Worm (Caenorhabditis elegans) whole organism, midembryonic: ENCODE results near the gene F16B12.7.

Source experiments
- T22C8.4 ChIP-seq: fragments of 200-800 bp; sonication (Bioruptor generic); IDR thresholded peaks from 2 replicates; pipeline ENCODE4 v1.3.6; 2022; ENCODE audit warnings: missing genetic modification characterization, missing compliant biosample characterization
- cog-1 ChIP-seq: sonication (generic microtip); optimal IDR thresholded peaks from 2 replicates; lab custom pipeline; 2016; ENCODE audit warnings: missing genetic modification characterization, missing compliant biosample characterization
- flt-1 ChIP-seq: fragments of 200-800 bp; sonication (Bioruptor generic); IDR thresholded peaks from 2 replicates; pipeline ENCODE4 v1.3.6; 2022; ENCODE audit warnings: missing genetic modification characterization, missing compliant biosample characterization
- klf-2 ChIP-seq: fragments of 200-800 bp; sonication (Bioruptor generic); conservative IDR thresholded peaks from 2 replicates; pipeline ENCODE4 v1.3.6; 2022; ENCODE audit warnings: missing genetic modification reagents, missing genetic modification characterization, missing compliant biosample characterization
- med-1 ChIP-seq: sonication (generic microtip); optimal IDR thresholded peaks from 2 replicates; lab custom pipeline; 2017; ENCODE audit warnings: missing genetic modification characterization, mild to moderate bottlenecking, missing compliant biosample characterization, antibody characterized with exemption, missing genetic modification reagents; ENCODE audit not compliant: insufficient read depth
- ref-1 ChIP-seq: fragments of 200-800 bp; sonication (Bioruptor generic); conservative IDR thresholded peaks from 2 replicates; pipeline ENCODE4 v1.3.6; 2022; ENCODE audit warnings: missing genetic modification reagents, missing genetic modification characterization, missing compliant biosample characterization
- tab-1 ChIP-seq: fragments of 200-800 bp; sonication (Bioruptor generic); IDR thresholded peaks from 2 replicates; pipeline ENCODE4 v1.3.6; 2022; ENCODE audit warnings: missing genetic modification characterization, missing compliant biosample characterization
- ztf-23 ChIP-seq: fragments of 200-800 bp; sonication (Bioruptor generic); IDR thresholded peaks from 2 replicates; pipeline ENCODE4 v1.3.6; 2022; ENCODE audit warnings: missing genetic modification reagents, missing genetic modification characterization, missing compliant biosample characterization
- ztf-29 ChIP-seq: fragments of 200-800 bp; sonication (Bioruptor generic); IDR thresholded peaks from 2 replicates; pipeline ENCODE4 v1.3.6; 2022; ENCODE audit warnings: missing genetic modification reagents, missing genetic modification characterization, missing compliant biosample characterization

F16B12.7 gene

DNA sequence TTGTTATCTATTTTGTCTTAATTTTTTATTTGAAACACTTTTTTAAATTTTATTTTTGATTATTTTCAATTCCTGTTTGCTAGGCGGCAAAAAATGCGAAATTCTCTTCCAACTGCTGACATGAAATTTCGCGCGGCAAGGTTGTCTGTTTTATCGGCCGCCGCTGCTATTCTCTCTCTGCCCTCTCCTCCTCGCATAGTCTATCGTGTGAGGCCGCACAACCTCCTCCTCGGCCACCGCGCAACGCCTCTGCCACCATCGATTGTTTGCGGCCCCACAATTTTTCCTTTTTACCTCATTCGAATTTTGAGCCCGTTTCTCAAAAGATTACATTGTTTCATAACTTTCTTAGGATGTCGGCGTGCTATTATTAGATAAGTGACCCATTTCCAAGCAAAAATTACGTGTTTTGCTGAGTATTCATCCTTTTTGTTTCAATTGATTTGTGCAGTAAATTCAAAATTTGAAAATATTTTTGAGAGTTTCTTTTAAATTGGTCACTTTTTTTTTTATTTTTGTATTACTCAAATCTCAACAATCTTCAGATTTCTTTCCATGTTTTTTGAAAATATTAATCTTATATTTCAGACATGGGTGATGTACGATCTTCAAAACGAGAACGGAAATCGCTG lies 19.1 kb downstream of the F16B12.7 start, which contains the start of gene F28H6.4:
Gene F28H6.4, plus strand, starts transcription at position 582 of the 632 bp plus-strand sequence.
- no peak for TF ChIP-seq cog-1
- TF ChIP-seq flt-1 (GFP tag; lab: Robert Waterston, UW): no peak
- peak; percentile 43; the same call in 1 of the 2 replicates for TF ChIP-seq T22C8.4
- no peak for TF ChIP-seq ref-1 (GFP tag; lab: Robert Waterston, UW)
- TF ChIP-seq ztf-29: no peak

DNA sequence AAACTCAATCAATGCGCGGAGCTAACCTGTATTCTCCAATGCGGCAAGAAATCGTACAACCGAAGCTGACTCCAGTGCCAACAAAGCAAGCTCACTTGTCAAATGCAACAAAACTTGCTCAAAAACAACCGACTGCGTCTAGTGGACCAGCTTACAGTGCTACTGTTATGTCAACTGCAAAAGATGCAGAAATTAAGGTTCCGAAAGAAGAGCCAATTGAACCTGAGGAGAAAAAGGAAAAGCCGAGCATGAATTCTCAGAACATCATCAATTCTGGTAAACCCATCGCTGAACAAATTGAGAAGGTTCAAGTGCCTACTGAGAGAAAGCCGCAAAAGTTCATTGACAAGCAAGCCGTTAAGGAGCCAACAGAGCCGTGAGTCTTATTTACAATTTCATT lies 23.1 kb downstream of the F16B12.7 start:
- TF ChIP-seq ztf-23 (GFP tag; lab: Robert Waterston, UW) (no peak), ref-1 (GFP tag; lab: Robert Waterston, UW) (no peak), cog-1 (no peak), klf-2 (GFP tag; lab: Robert Waterston, UW) (no peak), ztf-29 (no peak), T22C8.4 (no peak), med-1 (GFP tag; lab: Kevin White, UChicago) (no peak), flt-1 (GFP tag; lab: Robert Waterston, UW) (no peak), tab-1 (GFP tag; lab: Robert Waterston, UW) (no peak)

DNA sequence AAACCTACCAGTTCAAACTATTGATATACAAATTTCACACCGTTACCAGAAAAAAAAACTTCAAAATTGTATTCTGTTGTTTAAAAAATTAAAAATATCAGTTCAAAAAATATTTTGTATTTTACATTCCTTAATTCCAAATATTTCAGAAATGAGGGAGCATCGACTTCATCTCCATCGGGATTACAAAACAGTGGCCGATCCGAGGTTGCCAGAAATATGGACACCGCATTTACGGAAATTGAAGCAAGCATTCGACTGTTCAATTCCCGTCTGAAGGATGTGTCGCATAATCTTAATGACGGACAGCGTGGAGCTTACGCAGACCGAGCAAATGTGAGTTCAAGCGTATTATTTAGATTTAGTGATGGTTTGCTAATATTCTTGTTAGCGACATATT lies 24.3 kb downstream of the F16B12.7 start:
- TF ChIP-seq ref-1 (GFP tag; lab: Robert Waterston, UW) (no peak), tab-1 (GFP tag; lab: Robert Waterston, UW) (no peak), ztf-23 (GFP tag; lab: Robert Waterston, UW) (no peak)

DNA sequence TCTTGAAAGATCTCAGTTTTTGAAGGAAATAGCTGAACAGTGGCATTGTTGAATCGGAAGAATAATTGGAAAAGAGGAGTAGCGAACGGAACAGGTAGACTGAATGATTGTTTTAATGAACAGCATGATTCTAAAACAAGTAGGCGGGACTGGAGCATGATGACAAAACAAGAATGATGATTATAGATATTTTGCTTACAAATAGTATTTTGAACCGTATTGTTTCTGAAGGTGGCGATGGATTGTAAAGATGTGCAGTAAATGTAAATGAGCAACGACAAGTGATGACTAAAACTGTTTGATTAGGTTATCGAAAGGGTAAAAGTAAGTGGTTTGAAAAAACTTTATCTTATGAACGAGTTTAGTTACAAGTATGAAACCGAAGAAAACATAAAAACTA lies 25.9 kb downstream of the F16B12.7 start, which contains the start of gene F28H6.8:
Gene F28H6.8, minus strand, starts transcription at position 101 of the 400 bp plus-strand sequence.
- TF ChIP-seq klf-2 (GFP tag; lab: Robert Waterston, UW): no peak
- no peak for TF ChIP-seq cog-1
- TF ChIP-seq med-1 (GFP tag; lab: Kevin White, UChicago): no peak
- TF ChIP-seq flt-1 (GFP tag; lab: Robert Waterston, UW): no peak

- TF ChIP-seq cog-1 (no peak), flt-1 (GFP tag; lab: Robert Waterston, UW) (peak; percentile 69), klf-2 (GFP tag; lab: Robert Waterston, UW) (no peak), med-1 (GFP tag; lab: Kevin White, UChicago) (no peak), ref-1 (GFP tag; lab: Robert Waterston, UW) (0 out of 2 replicates have a peak, but pooled peaks have one; percentile 21), T22C8.4 (0 out of 2 replicates have a peak, but pooled peaks have one; percentile 28), ztf-23 (GFP tag; lab: Robert Waterston, UW) (no peak)
Observed at ce11 chrX:14134883-14135282, 26.5 kb downstream of the F16B12.7 start.

DNA sequence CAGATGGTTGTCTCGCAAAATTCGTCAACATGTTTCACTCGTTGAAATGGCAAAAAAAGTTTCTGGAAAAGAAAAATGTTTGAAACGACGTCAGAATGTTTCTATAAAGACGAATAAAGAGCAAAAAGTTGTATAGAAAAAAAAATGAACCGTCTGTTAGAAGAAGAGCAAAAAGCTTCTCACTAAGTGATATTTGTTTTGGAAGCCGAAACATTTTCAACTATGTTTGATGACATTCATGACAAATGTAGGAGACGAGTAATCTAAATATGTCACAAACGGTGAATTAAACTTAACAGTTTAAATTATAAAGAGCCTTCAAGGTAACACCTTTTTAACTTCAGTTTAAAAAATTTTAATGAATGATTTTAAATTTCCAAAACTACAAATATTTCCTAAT lies 31.7 kb downstream of the F16B12.7 start, which contains the start of gene nkat-1:
Gene nkat-1, minus strand, starts transcription at position 101 of the 400 bp plus-strand sequence.
- no peak for TF ChIP-seq cog-1
- TF ChIP-seq ref-1 (GFP tag; lab: Robert Waterston, UW): no peak
- TF ChIP-seq T22C8.4: no peak
- no peak for TF ChIP-seq ztf-29
- no peak for TF ChIP-seq flt-1 (GFP tag; lab: Robert Waterston, UW)
- no peak for TF ChIP-seq tab-1 (GFP tag; lab: Robert Waterston, UW)
- no peak for TF ChIP-seq med-1 (GFP tag; lab: Kevin White, UChicago)
- no peak for TF ChIP-seq klf-2 (GFP tag; lab: Robert Waterston, UW)
- TF ChIP-seq ztf-23 (GFP tag; lab: Robert Waterston, UW): no peak

DNA sequence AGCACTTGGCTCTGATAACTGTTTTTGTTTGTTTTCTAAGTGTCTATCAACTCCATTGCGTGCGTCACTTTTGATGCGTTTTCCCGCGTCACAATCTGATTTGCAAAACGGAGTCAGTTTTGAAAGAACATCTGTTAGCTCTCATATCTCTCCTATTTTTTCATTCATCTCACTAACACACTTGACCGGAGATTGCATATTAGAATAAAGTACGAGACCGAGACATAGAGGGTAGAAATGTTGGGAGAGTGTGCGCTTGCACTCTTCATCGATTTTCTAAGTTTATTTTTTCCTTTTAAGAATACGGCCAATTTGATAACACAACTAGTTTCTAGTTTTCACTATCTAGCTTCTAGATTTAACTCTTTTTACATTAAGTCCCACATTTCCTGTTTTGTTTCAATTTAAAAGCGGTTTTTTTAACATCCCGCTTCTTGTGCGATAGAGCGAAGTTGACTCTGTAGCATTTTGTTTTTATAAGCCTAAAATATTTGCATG lies 33.0 kb downstream of the F16B12.7 start:
- TF ChIP-seq ztf-23 (GFP tag; lab: Robert Waterston, UW) (no peak), cog-1 (no peak), med-1 (GFP tag; lab: Kevin White, UChicago) (no peak), tab-1 (GFP tag; lab: Robert Waterston, UW) (no peak), ztf-29 (no peak), T22C8.4 (no peak), klf-2 (GFP tag; lab: Robert Waterston, UW) (no peak), ref-1 (GFP tag; lab: Robert Waterston, UW) (no peak), flt-1 (GFP tag; lab: Robert Waterston, UW) (no peak)

DNA sequence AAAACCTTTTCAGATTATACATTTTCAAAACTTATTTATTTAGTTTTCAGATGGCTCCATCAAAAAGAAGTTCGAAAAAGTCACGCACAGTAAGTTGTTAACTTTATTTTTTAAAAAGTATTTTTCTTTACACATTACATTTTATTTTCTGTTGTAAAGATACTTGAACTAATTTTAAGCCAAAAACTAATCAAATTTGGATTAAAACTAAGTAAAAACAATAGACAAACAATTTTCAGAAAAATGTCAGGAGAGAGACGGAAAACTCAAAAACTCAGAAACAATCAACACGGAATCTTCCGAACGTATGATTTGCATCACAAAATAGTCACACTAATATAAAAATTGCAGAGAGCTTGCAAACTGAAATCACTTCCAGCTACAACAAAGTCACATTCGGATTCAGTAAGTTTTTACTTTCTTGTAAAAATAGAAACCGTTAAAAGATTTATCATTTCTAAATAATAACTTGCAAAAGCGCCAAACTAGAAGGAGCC lies 33.6 kb downstream of the F16B12.7 start, which contains the start of gene ceh-89:
Gene ceh-89, plus strand, starts transcription at position 51 of the 497 bp plus-strand sequence.
- TF ChIP-seq ztf-29: no peak
- TF ChIP-seq ztf-23 (GFP tag; lab: Robert Waterston, UW): no peak

- TF ChIP-seq flt-1 (GFP tag; lab: Robert Waterston, UW) (no peak), tab-1 (GFP tag; lab: Robert Waterston, UW) (no peak), klf-2 (GFP tag; lab: Robert Waterston, UW) (no peak)
Observed at ce11 chrX:14145634-14146033, 37.3 kb downstream of the F16B12.7 start.

DNA sequence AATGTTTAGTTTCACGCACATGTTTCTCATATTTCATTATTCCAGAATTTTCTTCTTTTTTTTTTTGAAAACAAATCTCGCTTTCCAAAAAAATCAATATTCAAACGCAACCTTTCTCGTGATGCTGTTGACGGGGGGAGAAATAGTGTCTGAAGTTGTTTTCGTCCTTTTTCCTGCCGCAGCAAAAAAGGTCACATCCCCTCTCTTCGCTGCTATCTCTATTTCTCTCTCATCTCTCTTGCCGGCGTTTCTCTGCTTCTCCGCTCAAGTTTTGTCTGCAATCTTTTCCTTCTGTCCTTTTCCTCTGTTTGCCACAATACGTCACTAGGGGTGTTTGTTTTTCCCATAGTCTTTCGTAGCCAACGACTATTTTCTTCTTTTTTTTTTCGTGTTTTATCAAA lies 38.4 kb downstream of the F16B12.7 start:
- TF ChIP-seq flt-1 (GFP tag; lab: Robert Waterston, UW) (no peak), tab-1 (GFP tag; lab: Robert Waterston, UW) (peak; percentile 28; the same call in 1 of the 2 replicates), cog-1 (peak; percentile 14)
